Fruit fly (Drosophila melanogaster) whole organism, wandering third instar larva: ENCODE measurements around the gene fz.

ENCODE experiments used
- Abd-B ChIP-seq: fragments of >200 bp; optimal IDR thresholded peaks from 2 replicates; lab custom pipeline; 2017; ENCODE audit warnings: missing biosample characterization, missing genetic modification characterization
- CG32264 ChIP-seq: fragments of 200-800 bp; sonication (Bioruptor generic); optimal IDR thresholded peaks from 2 replicates; lab custom pipeline; 2016; ENCODE audit warnings: missing biosample characterization, missing genetic modification characterization
- CrebA ChIP-seq: fragments of 200-800 bp; sonication (Bioruptor generic); optimal IDR thresholded peaks from 2 replicates; lab custom pipeline; 2016; ENCODE audit warnings: missing biosample characterization, mild to moderate bottlenecking, missing genetic modification characterization, borderline replicate concordance
- Dfd ChIP-seq: fragments of >200 bp; optimal IDR thresholded peaks from 2 replicates; lab custom pipeline; 2017; ENCODE audit warnings: missing biosample characterization, missing genetic modification characterization
- Hr83 ChIP-seq: fragments of 200-300 bp; sonication (Bioruptor generic); optimal IDR thresholded peaks from 2 replicates; lab custom pipeline; 2016; ENCODE audit warnings: missing biosample characterization, mild to moderate bottlenecking, missing genetic modification characterization, moderate library complexity; ENCODE audit not compliant: poor library complexity, severe bottlenecking
- Jra ChIP-seq: sonication (Bioruptor generic); optimal IDR thresholded peaks from 2 replicates; lab custom pipeline; 2016; ENCODE audit warnings: missing biosample characterization, missing genetic modification characterization
- N ChIP-seq: fragments of >200 bp; optimal IDR thresholded peaks from 2 replicates; lab custom pipeline; 2018; ENCODE audit warnings: missing biosample characterization, missing external identifiers, missing genetic modification characterization
- br ChIP-seq: fragments of 200-800 bp; sonication (Bioruptor generic); optimal IDR thresholded peaks from 2 replicates; lab custom pipeline; 2016; ENCODE audit warnings: missing biosample characterization, missing genetic modification characterization
- dmrt93B ChIP-seq: fragments of 200-800 bp; sonication (Bioruptor generic); optimal IDR thresholded peaks from 2 replicates; lab custom pipeline; 2018; ENCODE audit warnings: missing biosample characterization, mild to moderate bottlenecking, missing genetic modification characterization
- ey ChIP-seq: fragments of 200-800 bp; sonication (Bioruptor generic); optimal IDR thresholded peaks from 2 replicates; lab custom pipeline; 2016; ENCODE audit warnings: missing biosample characterization, missing genetic modification characterization
- h ChIP-seq: fragments of 200-800 bp; sonication (Bioruptor generic); optimal IDR thresholded peaks from 3 replicates; lab custom pipeline; 2016; ENCODE audit warnings: missing biosample characterization, mild to moderate bottlenecking, missing genetic modification characterization
- lola ChIP-seq: fragments of >200 bp; optimal IDR thresholded peaks from 2 replicates; lab custom pipeline; 2017; ENCODE audit warnings: missing biosample characterization, missing genetic modification characterization
- sage ChIP-seq: fragments of 200-800 bp; sonication (Bioruptor generic); optimal IDR thresholded peaks from 2 replicates; lab custom pipeline; 2016; ENCODE audit warnings: missing biosample characterization, mild to moderate bottlenecking, missing genetic modification characterization
- woc ChIP-seq: sonication (Bioruptor generic); optimal IDR thresholded peaks from 2 replicates; lab custom pipeline; 2016; ENCODE audit warnings: missing biosample characterization, mild to moderate bottlenecking, missing genetic modification characterization

dm6 chr3L:14229481-14229880 lies 44.7 kb upstream of the fz start:
- TF ChIP-seq Abd-B (no peak), lola (GFP tag; lab: Kevin White, UChicago) (no peak), ey (GFP tag; lab: Kevin White, UChicago) (no peak), Hr83 (no peak), br (no peak), dmrt93B (GFP tag; lab: Kevin White, UChicago) (no peak), Dfd (no peak), N (GFP tag; lab: Kevin White, UChicago) (no peak), CrebA (GFP tag; lab: Kevin White, UChicago) (no peak), woc (GFP tag; lab: Kevin White, UChicago) (no peak), sage (GFP tag; lab: Kevin White, UChicago) (no peak), h (GFP tag; lab: Kevin White, UChicago) (no peak), Jra (GFP tag; lab: Kevin White, UChicago) (no peak), CG32264 (GFP tag; lab: Kevin White, UChicago) (no peak)
